Fruit fly (Drosophila melanogaster): ENCODE results near the gene CG8112.

DNA sequence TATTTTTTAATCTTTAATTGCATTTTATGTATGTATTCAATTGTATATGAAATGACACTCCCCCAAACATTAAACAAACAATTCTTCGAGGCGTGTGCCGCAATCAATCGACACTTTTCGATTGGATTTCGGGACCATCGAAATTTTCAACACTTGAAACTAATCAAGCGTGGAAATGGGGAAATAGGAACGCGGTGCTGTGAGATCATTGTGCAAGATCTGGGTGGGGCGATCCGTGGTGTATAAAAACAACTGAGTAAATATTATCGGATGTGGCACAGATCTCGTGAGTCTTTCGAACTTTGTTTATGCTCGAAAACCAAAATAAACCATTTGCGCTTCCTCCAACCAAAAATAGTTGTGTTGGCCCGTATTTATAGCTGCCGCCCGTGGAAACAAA is 28.5 kb downstream of the CG8112 start:
- no peak for TF ChIP-seq dl (GFP tag; optimal IDR thresholded peaks at IDR 0.05; ENCODE audit: insufficient read depth in 1 of 2, partially characterized antibody in 2 of 2)
- TF ChIP-seq Jra (GFP tag; optimal IDR thresholded peaks at IDR 0.05), result no peak
- no peak for TF ChIP-seq tai (GFP tag; optimal IDR thresholded peaks at IDR 0.05)
- TF ChIP-seq Mio (GFP tag; optimal IDR thresholded peaks at IDR 0.05), result no peak
- no peak for TF ChIP-seq jim (GFP tag; optimal IDR thresholded peaks at IDR 0.05)
- TF ChIP-seq OdsH (GFP tag; optimal IDR thresholded peaks at IDR 0.05), result no peak
- no peak for TF ChIP-seq brk (GFP tag; optimal IDR thresholded peaks at IDR 0.05)
- TF ChIP-seq CrebA (GFP tag; optimal IDR thresholded peaks at IDR 0.05; ENCODE audit: borderline replicate concordance), result no peak
- no peak for TF ChIP-seq usp (GFP tag; optimal IDR thresholded peaks at IDR 0.05)
- TF ChIP-seq pan (optimal IDR thresholded peaks at IDR 0.05), result no peak
- no peak for TF ChIP-seq psq (GFP tag; optimal IDR thresholded peaks at IDR 0.05)
- no peak for TF ChIP-seq CG9705 (GFP tag; optimal IDR thresholded peaks at IDR 0.05)
- TF ChIP-seq rgr (GFP tag; optimal IDR thresholded peaks at IDR 0.05), result no peak
